Worm (Caenorhabditis elegans) whole organism, young adult: Measurements from ENCODE around the gene set-19.

Source experiments
- ama-1 ChIP-seq, 3 experiments: fragments of 150-350 bp in 1 of 3; sonication (generic microtip) in 2 of 3; optimal IDR thresholded peaks; 2 replicates each; lab custom pipeline; 2014 to 2018; ENCODE audit warnings: missing biosample characterization in 2 of 3, missing genetic modification characterization in 2 of 3, missing genetic modification reagents in 2 of 3
- dox-1 ChIP-seq: fragments of 200-800 bp; sonication (Bioruptor generic); IDR thresholded peaks from 2 replicates; pipeline ENCODE4 v1.3.6; 2022; ENCODE audit warnings: missing genetic modification reagents, missing genetic modification characterization, missing compliant biosample characterization
- ets-4 ChIP-seq: fragments of 200-800 bp; sonication (Bioruptor generic); optimal IDR thresholded peaks from 2 replicates; lab custom pipeline; 2018; ENCODE audit warnings: mild to moderate bottlenecking, missing genetic modification characterization, missing compliant biosample characterization
- lin-35 ChIP-seq, 3 experiments: fragments of 150-350 bp in 2 of 3; sonication (generic microtip) in 1 of 3; optimal IDR thresholded peaks; 2 replicates each; lab custom pipeline; 2014 to 2018; ENCODE audit warnings: missing biosample characterization in 3 of 3, missing genetic modification characterization in 3 of 3, missing genetic modification reagents in 3 of 3
- lin-54 ChIP-seq: fragments of 200-800 bp; sonication (Bioruptor generic); optimal IDR thresholded peaks from 2 replicates; lab custom pipeline; 2018; ENCODE audit warnings: mild to moderate bottlenecking, missing genetic modification characterization, missing compliant biosample characterization
- lsy-27 ChIP-seq: sonication (generic microtip); optimal IDR thresholded peaks from 2 replicates; lab custom pipeline; 2017; ENCODE audit warnings: missing genetic modification characterization, mild to moderate bottlenecking, missing compliant biosample characterization, antibody characterized with exemption, missing genotype, borderline replicate concordance; ENCODE audit not compliant: insufficient read depth
- madf-10 ChIP-seq: sonication (generic microtip); optimal IDR thresholded peaks from 2 replicates; lab custom pipeline; 2016; ENCODE audit warnings: mild to moderate bottlenecking, missing genetic modification characterization, missing compliant biosample characterization
- rec-8 ChIP-seq, 2 experiments: sonication (generic microtip); optimal IDR thresholded peaks; 2 replicates each; lab custom pipeline; 2016; ENCODE audit warnings: mild to moderate bottlenecking in 2 of 2, missing genetic modification characterization in 2 of 2, missing genetic modification reagents in 2 of 2, missing genotype in 2 of 2, missing biosample characterization in 1 of 2, missing compliant biosample characterization in 1 of 2, moderate library complexity in 1 of 2
- snpc-1.1 ChIP-seq: sonication (generic microtip); optimal IDR thresholded peaks from 2 replicates; lab custom pipeline; 2017; ENCODE audit warnings: missing genetic modification characterization, mild to moderate bottlenecking, missing compliant biosample characterization, antibody characterized with exemption, moderate library complexity, missing genotype, missing genetic modification reagents; ENCODE audit not compliant: insufficient read depth
- snpc-4 ChIP-seq, 5 experiments: fragments of 150-350 bp in 1 of 5; sonication (generic microtip) in 4 of 5; optimal IDR thresholded peaks; 2 replicates each; lab custom pipeline; 2014 to 2018; ENCODE audit warnings: missing genetic modification characterization in 5 of 5, missing biosample characterization in 3 of 5, antibody characterized with exemption in 2 of 5, mild to moderate bottlenecking in 2 of 5, missing compliant biosample characterization in 2 of 5, missing genotype in 2 of 5, moderate library complexity in 2 of 5, missing genetic modification reagents in 1 of 5
- unc-62 ChIP-seq: fragments of 150-350 bp; optimal IDR thresholded peaks from 2 replicates; lab custom pipeline; 2014; ENCODE audit warnings: missing biosample characterization, missing genetic modification reagents, missing genetic modification characterization

DNA sequence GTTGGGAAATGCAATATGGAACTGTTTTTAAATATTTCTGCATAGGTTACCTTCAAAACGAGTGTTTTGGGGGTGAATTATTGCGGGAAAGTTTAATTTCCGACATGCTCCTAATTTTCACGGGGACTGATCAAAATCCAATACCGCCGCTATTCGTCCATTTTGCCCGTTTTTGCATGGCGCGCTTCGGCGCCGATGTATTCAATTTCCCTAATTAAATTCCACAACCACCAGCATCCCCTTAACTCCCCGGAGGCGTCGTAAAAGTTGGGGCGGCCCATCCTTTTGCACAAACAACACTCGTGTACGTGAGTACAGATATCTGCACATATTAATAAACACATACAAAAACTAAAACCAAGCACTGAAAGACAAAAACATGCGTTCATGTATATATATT, 44.5 kb upstream of the set-19 start:
- TF ChIP-seq lin-35 (GFP tag; optimal IDR thresholded peaks at IDR 0.05; lab: Kevin White, UChicago) (no peak), rec-8 (tag; optimal IDR thresholded peaks at IDR 0.05; lab: Kevin White, UChicago) (no peak), madf-10 (tag; lab: Kevin White, UChicago) (no peak), ama-1 (optimal IDR thresholded peaks at IDR 0.05; lab: Kevin White, UChicago) (no peak), ama-1 (GFP tag; optimal IDR thresholded peaks at IDR 0.05; lab: Kevin White, UChicago) (no peak), ets-4 (GFP tag; lab: Kevin White, UChicago) (no peak), dox-1 (no peak), snpc-1.1 (tag; lab: Kevin White, UChicago) (no peak), lin-54 (GFP tag; lab: Kevin White, UChicago) (no peak), snpc-4 (GFP tag; optimal IDR thresholded peaks at IDR 0.05; lab: Kevin White, UChicago) (no peak), snpc-4 (tag; optimal IDR thresholded peaks at IDR 0.05; lab: Kevin White, UChicago) (no peak), lsy-27 (tag; lab: Kevin White, UChicago) (no peak), unc-62 (GFP tag; lab: Kevin White, UChicago) (no peak)
